Worm (Caenorhabditis elegans) whole organism, L4 larva: Measurements from ENCODE around the gene irld-6.

ENCODE experiments used
- aly-2 ChIP-seq: sonication (generic microtip); optimal IDR thresholded peaks from 2 replicates; lab custom pipeline; 2018; ENCODE audit warnings: missing biosample characterization, missing genetic modification characterization
- attf-4 ChIP-seq: sonication (generic microtip); optimal IDR thresholded peaks from 3 replicates; lab custom pipeline; 2017; ENCODE audit warnings: missing biosample characterization, missing genetic modification characterization
- ces-1 ChIP-seq: fragments of 150-350 bp; sonication (generic microtip); optimal IDR thresholded peaks from 4 replicates; lab custom pipeline; 2014; ENCODE audit warnings: missing biosample characterization, missing genetic modification reagents, missing genetic modification characterization
- daf-8 ChIP-seq: fragments of 200-800 bp; sonication (Bioruptor generic); IDR thresholded peaks from 2 replicates; pipeline ENCODE4 v1.3.6; 2022; ENCODE audit warnings: missing genetic modification characterization, missing compliant biosample characterization
- fos-1 ChIP-seq: fragments of 150-350 bp; optimal IDR thresholded peaks from 2 replicates; lab custom pipeline; 2014; ENCODE audit warnings: missing biosample characterization, missing genetic modification characterization
- hlh-30 ChIP-seq: sonication (generic microtip); optimal IDR thresholded peaks from 2 replicates; lab custom pipeline; 2017; ENCODE audit warnings: antibody characterized with exemption, mild to moderate bottlenecking, missing genetic modification characterization, missing compliant biosample characterization; ENCODE audit not compliant: insufficient read depth
- lsy-2 ChIP-seq, 2 experiments: fragments of 150-350 bp in 1 of 2; sonication (generic microtip) in 1 of 2; optimal IDR thresholded peaks; 2 replicates each; lab custom pipeline; 2014 to 2017; ENCODE audit warnings: missing biosample characterization in 2 of 2, missing genetic modification characterization in 2 of 2
- nhr-102 ChIP-seq: sonication (generic microtip); optimal IDR thresholded peaks from 2 replicates; lab custom pipeline; 2016; ENCODE audit warnings: mild to moderate bottlenecking, missing genetic modification characterization, moderate library complexity, missing compliant biosample characterization
- nhr-11 ChIP-seq: fragments of 150-350 bp; optimal IDR thresholded peaks from 2 replicates; lab custom pipeline; 2014; ENCODE audit warnings: missing biosample characterization, missing genetic modification characterization
- nhr-28 ChIP-seq: fragments of 150-350 bp; optimal IDR thresholded peaks from 2 replicates; lab custom pipeline; 2014; ENCODE audit warnings: missing biosample characterization, missing genetic modification characterization
- nhr-42 ChIP-seq: fragments of 200-800 bp; sonication (Bioruptor generic); IDR thresholded peaks from 2 replicates; pipeline ENCODE4 v1.3.6; 2022; ENCODE audit warnings: missing genetic modification characterization, missing compliant biosample characterization
- unc-62 ChIP-seq, 3 experiments: fragments of 150-350 bp in 1 of 3; sonication (generic microtip); optimal IDR thresholded peaks in 2 of 3; peaks in 1 of 3; 1 replicate in 1 of 3; 2 replicates in 2 of 3; lab custom pipeline; 2014 to 2017; ENCODE audit warnings: missing biosample characterization in 3 of 3, missing genetic modification characterization in 3 of 3, missing genetic modification reagents in 3 of 3, missing genotype in 1 of 3

DNA sequence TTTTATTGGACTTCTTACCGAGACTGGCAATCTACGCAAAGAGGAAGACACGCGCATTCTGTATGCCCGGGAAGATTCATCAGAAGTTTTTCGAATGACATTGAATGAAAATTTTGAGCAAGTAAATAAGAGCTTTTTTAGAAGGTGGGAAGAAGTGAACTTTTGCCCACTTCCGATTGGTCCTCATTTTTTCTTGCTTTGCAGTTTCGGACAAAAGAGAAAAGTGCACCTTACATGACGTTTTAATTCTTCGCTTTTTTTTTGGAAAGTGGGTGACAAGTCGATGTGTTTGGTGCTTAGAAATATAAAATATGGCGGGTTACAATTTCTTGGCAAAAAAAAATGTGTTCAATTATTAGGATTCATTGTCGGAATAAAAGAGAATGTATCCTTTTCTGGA lies 47.8 kb upstream of the irld-6 start, which contains the start of gene secs-1:
- TF ChIP-seq unc-62 (GFP tag; optimal IDR thresholded peaks at IDR 0.05 in 1 of 2; lab: Kevin White, UChicago): no peak
- TF ChIP-seq unc-62 (tag; optimal IDR thresholded peaks at IDR 0.05; lab: Kevin White, UChicago): no peak
- TF ChIP-seq nhr-11: no peak
- TF ChIP-seq nhr-102 (tag; lab: Kevin White, UChicago): no peak
- TF ChIP-seq nhr-42 (GFP tag; lab: Robert Waterston, UW): no peak
- TF ChIP-seq fos-1 (tag; lab: Kevin White, UChicago): no peak
- no peak for TF ChIP-seq ces-1 (GFP tag; lab: Kevin White, UChicago)
- TF ChIP-seq attf-4: no peak
- TF ChIP-seq hlh-30 (tag; lab: Kevin White, UChicago): no peak
- TF ChIP-seq aly-2: no peak
- TF ChIP-seq nhr-28 (tag; lab: Kevin White, UChicago): no peak
- TF ChIP-seq lsy-2 (tag; optimal IDR thresholded peaks at IDR 0.05; lab: Kevin White, UChicago): no peak
- TF ChIP-seq daf-8 (GFP tag; lab: Robert Waterston, UW): no peak
